Worm (Caenorhabditis elegans): ENCODE data around the gene Y38E10A.8.
A peak's percentile ranks its signal among the peaks of the same experiment; 100 is the strongest.
"Not testable (repeated sequence)": the region's sequence is repeated elsewhere in the genome, so short reads cannot be mapped to it uniquely, and the experiment has no call there.

The Y38E10A.8 gene

DNA sequence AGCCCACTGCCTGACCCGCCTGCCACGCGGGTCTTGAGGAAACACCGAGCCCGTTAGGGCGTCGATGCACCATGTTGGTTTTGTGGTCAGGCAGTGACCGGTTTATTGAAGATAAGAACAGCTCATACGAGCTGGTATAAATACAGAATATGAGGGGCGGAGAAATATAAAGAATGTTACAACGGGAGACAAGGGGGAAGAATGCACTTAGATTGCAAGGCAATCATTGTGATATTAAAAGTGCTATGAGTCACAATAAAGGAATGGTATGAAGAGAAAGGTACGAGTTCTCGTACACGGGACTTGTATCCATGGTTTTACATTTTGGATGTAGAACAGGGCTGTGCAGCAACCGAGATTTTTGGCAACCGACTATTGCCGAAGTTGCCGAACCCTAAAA is 17.4 kb downstream of the Y38E10A.8 start, which contains the start of gene Y38E10A.14:
Gene Y38E10A.14, minus strand, starts transcription at position 101 of the 400 bp plus-strand sequence.
- TF ChIP-seq nfya-1 (tag; optimal IDR thresholded peaks at IDR 0.05; ENCODE audit: insufficient read depth); ceh-16 (tag; optimal IDR thresholded peaks at IDR 0.05); aly-2 (tag; optimal IDR thresholded peaks at IDR 0.05): not testable (repeated sequence)

DNA sequence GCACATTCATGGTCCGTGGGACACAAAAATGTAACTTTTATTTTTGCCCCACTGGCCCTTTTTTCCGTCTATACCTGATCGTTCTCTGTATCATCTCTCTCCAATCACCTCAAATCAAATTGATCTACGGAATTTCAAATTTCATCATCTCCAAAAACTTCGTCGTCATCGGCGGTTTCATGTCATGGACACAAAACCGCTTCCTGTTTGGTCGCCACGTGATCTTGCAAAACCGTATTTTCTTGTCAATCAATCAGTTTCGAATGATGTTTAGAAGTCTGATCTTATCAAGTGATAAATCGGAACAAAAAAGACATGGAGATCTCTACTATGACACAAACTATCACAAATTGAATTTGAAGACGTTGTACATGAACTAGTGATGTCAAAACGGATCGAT is 18.7 kb downstream of the Y38E10A.8 start:
- no peak for TF ChIP-seq nfya-1 (tag; optimal IDR thresholded peaks at IDR 0.05; ENCODE audit: insufficient read depth)
- no peak for TF ChIP-seq lin-39 (tag; optimal IDR thresholded peaks at IDR 0.05)
- no peak for TF ChIP-seq aly-2 (tag; optimal IDR thresholded peaks at IDR 0.05)
- peak; percentile 19 for TF ChIP-seq R02D3.7 (tag; optimal IDR thresholded peaks at IDR 0.05)
- no peak for TF ChIP-seq jun-1 (tag; optimal IDR thresholded peaks at IDR 0.05)
- TF ChIP-seq sea-2 (GFP tag; optimal IDR thresholded peaks at IDR 0.05), result no peak
- no peak for TF ChIP-seq fkh-10 (GFP tag; optimal IDR thresholded peaks at IDR 0.05)
- no peak for TF ChIP-seq fkh-2 (tag; optimal IDR thresholded peaks at IDR 0.05)
- no peak for TF ChIP-seq nhr-28 (tag; optimal IDR thresholded peaks at IDR 0.05)
- no peak for TF ChIP-seq zag-1 (tag; optimal IDR thresholded peaks at IDR 0.05)
- TF ChIP-seq ZK546.5 (tag; optimal IDR thresholded peaks at IDR 0.05), result no peak
- TF ChIP-seq nhr-76 (tag; optimal IDR thresholded peaks at IDR 0.05), result no peak
- TF ChIP-seq nhr-23 (tag; optimal IDR thresholded peaks at IDR 0.05), result peak; percentile 98
- no peak for TF ChIP-seq daf-12 (tag; optimal IDR thresholded peaks at IDR 0.05)
- no peak for TF ChIP-seq eor-1 (tag; optimal IDR thresholded peaks at IDR 0.05)
- peak; percentile 47 for TF ChIP-seq mdl-1 (tag; optimal IDR thresholded peaks at IDR 0.05)
- no peak for TF ChIP-seq ceh-28 (tag; optimal IDR thresholded peaks at IDR 0.05)
- TF ChIP-seq nhr-237 (tag; optimal IDR thresholded peaks at IDR 0.05), result no peak
- TF ChIP-seq pqm-1 (tag; optimal IDR thresholded peaks at IDR 0.05), result no peak
- TF ChIP-seq ceh-82 (tag; optimal IDR thresholded peaks at IDR 0.05), result no peak
- peak in 2 of 3 experiments; percentile 81 to 87 for TF ChIP-seq elt-3 (tag; optimal IDR thresholded peaks at IDR 0.05)
- no peak for TF ChIP-seq ztf-4 (tag; optimal IDR thresholded peaks at IDR 0.05)
- no peak for TF ChIP-seq mml-1 (tag; optimal IDR thresholded peaks at IDR 0.05)
- peak; percentile 56 for TF ChIP-seq egl-27 (tag; optimal IDR thresholded peaks at IDR 0.05)
- TF ChIP-seq elt-1 (tag; optimal IDR thresholded peaks at IDR 0.05), result no peak
- TF ChIP-seq fos-1 (tag; optimal IDR thresholded peaks at IDR 0.05), result no peak
- TF ChIP-seq nhr-12 (tag; optimal IDR thresholded peaks at IDR 0.05), result no peak
- no peak for TF ChIP-seq skn-1 (tag; optimal IDR thresholded peaks at IDR 0.05)
- TF ChIP-seq unc-62 (GFP tag; optimal IDR thresholded peaks at IDR 0.05), result peak; percentile 46
- no peak for TF ChIP-seq nhr-67 (tag; optimal IDR thresholded peaks at IDR 0.05)
- no peak for TF ChIP-seq lin-15B (tag; optimal IDR thresholded peaks at IDR 0.05)
- no peak for TF ChIP-seq ceh-16 (tag; optimal IDR thresholded peaks at IDR 0.05)
- TF ChIP-seq ceh-9 (tag; optimal IDR thresholded peaks at IDR 0.05), result no peak
- TF ChIP-seq nhr-11 (tag; optimal IDR thresholded peaks at IDR 0.05), result no peak
- no peak for TF ChIP-seq nhr-77 (tag; optimal IDR thresholded peaks at IDR 0.05)
- TF ChIP-seq snpc-4 (tag; optimal IDR thresholded peaks at IDR 0.05), result no peak
- TF ChIP-seq ztf-11 (tag; optimal IDR thresholded peaks at IDR 0.05), result no peak
- TF ChIP-seq nhr-25 (tag; optimal IDR thresholded peaks at IDR 0.05), result peak; percentile 86
- TF ChIP-seq hmg-11 (tag; optimal IDR thresholded peaks at IDR 0.05), result no peak
- TF ChIP-seq ama-1 (optimal IDR thresholded peaks at IDR 0.05), result no peak
- TF ChIP-seq tbx-2 (tag; optimal IDR thresholded peaks at IDR 0.05), result no peak
- no peak for TF ChIP-seq egl-5 (tag; optimal IDR thresholded peaks at IDR 0.05)
- TF ChIP-seq unc-39 (tag; optimal IDR thresholded peaks at IDR 0.05), result no peak
- TF ChIP-seq pha-4 (tag; optimal IDR thresholded peaks at IDR 0.05), result no peak
- no peak for TF ChIP-seq elt-2 (tag; optimal IDR thresholded peaks at IDR 0.05)
- TF ChIP-seq lsy-12 (tag; optimal IDR thresholded peaks at IDR 0.05), result no peak
- TF ChIP-seq nhr-43 (tag; optimal IDR thresholded peaks at IDR 0.05; ENCODE audit: poor library complexity, severe bottlenecking), result peak; percentile 98
